Fruit fly (Drosophila melanogaster) whole organism, pupa: ENCODE measurements around the gene CG45493.
"Not testable (repeated sequence)": the region's sequence is repeated elsewhere in the genome, so short reads cannot be mapped to it uniquely, and the experiment has no call there.

Experiments used
- CG10348 ChIP-seq: fragments of 200-800 bp; sonication (Bioruptor generic); IDR thresholded peaks from 2 replicates; pipeline ENCODE4 v1.3.6; 2022; ENCODE audit warnings: missing biosample characterization, missing genetic modification characterization
- CG12605 ChIP-seq: fragments of 200-800 bp; sonication (Bioruptor generic); IDR thresholded peaks from 2 replicates; pipeline ENCODE4 v1.3.6; 2022; ENCODE audit warnings: missing biosample characterization, missing genetic modification characterization
- CG13204 ChIP-seq: fragments of 200-800 bp; sonication (Bioruptor generic); optimal IDR thresholded peaks from 2 replicates; lab custom pipeline; 2018; ENCODE audit warnings: missing biosample characterization, mild to moderate bottlenecking, missing genetic modification characterization, moderate library complexity
- CG14655 ChIP-seq: fragments of 200-800 bp; sonication (Bioruptor generic); optimal IDR thresholded peaks from 3 replicates; lab custom pipeline; 2017; ENCODE audit warnings: mild to moderate bottlenecking, missing biosample characterization, missing genetic modification reagents, missing genetic modification characterization
- CG15710 ChIP-seq: fragments of 200-800 bp; sonication (Bioruptor generic); optimal IDR thresholded peaks from 2 replicates; lab custom pipeline; 2018; ENCODE audit warnings: missing biosample characterization, mild to moderate bottlenecking, missing genetic modification characterization, moderate library complexity
- CG17806 ChIP-seq: fragments of 200-800 bp; sonication (Bioruptor generic); optimal IDR thresholded peaks from 2 replicates; lab custom pipeline; 2018; ENCODE audit warnings: missing biosample characterization, mild to moderate bottlenecking, missing genetic modification characterization, moderate library complexity
- CG32121 ChIP-seq: fragments of 200-800 bp; sonication (Bioruptor generic); IDR thresholded peaks from 2 replicates; pipeline ENCODE4 v1.3.6; 2022; ENCODE audit warnings: missing biosample characterization, missing genetic modification characterization
- CG34367 ChIP-seq: fragments of 200-800 bp; sonication (Bioruptor generic); optimal IDR thresholded peaks from 2 replicates; lab custom pipeline; 2018; ENCODE audit warnings: missing biosample characterization, mild to moderate bottlenecking, missing genetic modification characterization
- CG4496 ChIP-seq: fragments of 200-800 bp; sonication (Bioruptor generic); IDR thresholded peaks from 3 replicates; pipeline ENCODE4 v1.3.6; 2022; ENCODE audit warnings: missing biosample characterization, missing genetic modification characterization
- CG8301 ChIP-seq: fragments of 200-800 bp; sonication (Bioruptor generic); optimal IDR thresholded peaks from 2 replicates; lab custom pipeline; 2018; ENCODE audit warnings: missing biosample characterization, mild to moderate bottlenecking, missing genetic modification characterization
- CG9948 ChIP-seq: fragments of 200-800 bp; sonication (Bioruptor generic); optimal IDR thresholded peaks from 2 replicates; lab custom pipeline; 2018; ENCODE audit warnings: missing biosample characterization, mild to moderate bottlenecking, missing genetic modification characterization, moderate library complexity
- D1 ChIP-seq: fragments of 200-800 bp; sonication (Bioruptor generic); optimal IDR thresholded peaks from 2 replicates; lab custom pipeline; 2018; ENCODE audit warnings: missing biosample characterization, mild to moderate bottlenecking, missing genetic modification characterization, moderate library complexity
- EcR ChIP-seq: fragments of 200-800 bp; sonication (Bioruptor generic); optimal IDR thresholded peaks from 3 replicates; lab custom pipeline; 2019; ENCODE audit warnings: missing biosample characterization, missing genetic modification characterization, mild to moderate bottlenecking, moderate library complexity, missing genetic modification reagents
- Pif1A ChIP-seq: fragments of 200-800 bp; sonication (Bioruptor generic); optimal IDR thresholded peaks from 3 replicates; lab custom pipeline; 2016; ENCODE audit warnings: missing biosample characterization, missing genetic modification characterization
- Pif1B ChIP-seq: fragments of 200-800 bp; sonication (Bioruptor generic); optimal IDR thresholded peaks from 3 replicates; lab custom pipeline; 2016; ENCODE audit warnings: missing biosample characterization, missing genetic modification characterization
- Snoo ChIP-seq: fragments of 200-800 bp; sonication (Bioruptor generic); optimal IDR thresholded peaks from 3 replicates; lab custom pipeline; 2017; ENCODE audit warnings: missing biosample characterization, mild to moderate bottlenecking, missing genetic modification characterization, inconsistent platforms
- fd96Ca ChIP-seq: fragments of 200-800 bp; sonication (Bioruptor generic); IDR thresholded peaks from 3 replicates; pipeline ENCODE4 v1.3.6; 2022; ENCODE audit warnings: missing biosample characterization, missing genetic modification characterization
- rn ChIP-seq: fragments of 200-800 bp; sonication (Bioruptor generic); IDR thresholded peaks from 2 replicates; pipeline ENCODE4 v1.3.6; 2022; ENCODE audit warnings: missing biosample characterization, missing genetic modification characterization

The CG45493 gene

dm6 chrX:19934194-19934593 is 14.5 kb downstream of the CG45493 start, which contains the start of gene CG45490:
Gene CG45490, minus strand, starts transcription at chrX:19934294.
- TF ChIP-seq Pif1A; Pif1B (GFP tag; lab: Kevin White, UChicago); D1 (tag; lab: Kevin White, UChicago): not testable (repeated sequence)

- TF ChIP-seq fd96Ca (GFP tag; lab: Robert Waterston, UW); Pif1B (GFP tag; lab: Kevin White, UChicago); CG8301: not testable (repeated sequence)
These were observed 19.6 kb downstream of the CG45493 start, which contains the start of gene CG45489 for dm6 chrX:19929078-19929477. Gene CG45489, minus strand, starts transcription at chrX:19929178.

dm6 chrX:19920335-19920734 is 28.3 kb downstream of the CG45493 start, which contains the start of gene CG45488:
Gene CG45488, minus strand, starts transcription at chrX:19920435.
- not testable (repeated sequence) for TF ChIP-seq fd96Ca (GFP tag; lab: Robert Waterston, UW); rn; Pif1A
- TF ChIP-seq, all 21 proteins: peak for 0; not testable (repeated sequence) for 21

dm6 chrX:19915181-19915580 is 33.5 kb downstream of the CG45493 start, which contains the start of gene CG45487:
Gene CG45487, minus strand, starts transcription at chrX:19915281.
- TF ChIP-seq CG32121, CG4496, CG12605 (GFP tag; lab: Robert Waterston, UW): not testable (repeated sequence)

dm6 chrX:19910017-19910416 is 38.7 kb downstream of the CG45493 start, which contains the start of gene CG45486:
Gene CG45486, minus strand, starts transcription at chrX:19910117.
- TF ChIP-seq CG13204 (GFP tag; lab: Kevin White, UChicago); CG12605 (GFP tag; lab: Robert Waterston, UW); CG9948 (tag; lab: Kevin White, UChicago): not testable (repeated sequence)

dm6 chrX:19899978-19900377 is 48.7 kb downstream of the CG45493 start:
- TF ChIP-seq CG8301 (no peak), EcR (GFP tag; lab: Kevin White, UChicago) (no peak), fd96Ca (GFP tag; lab: Robert Waterston, UW) (no peak), Snoo (tag; lab: Kevin White, UChicago) (no peak), rn (no peak), CG13204 (GFP tag; lab: Kevin White, UChicago) (no peak), CG32121 (GFP tag; lab: Robert Waterston, UW) (no peak), CG4496 (GFP tag; lab: Robert Waterston, UW) (no peak), CG14655 (no peak), CG15710 (tag; lab: Kevin White, UChicago) (no peak), CG34367 (tag; lab: Kevin White, UChicago) (no peak), D1 (tag; lab: Kevin White, UChicago) (no peak), Pif1A (no peak), CG10348 (no peak), CG17806 (tag; lab: Kevin White, UChicago) (no peak)
